Worm (Caenorhabditis elegans): Measurements from ENCODE around the gene Y62H9A.3.

DNA sequence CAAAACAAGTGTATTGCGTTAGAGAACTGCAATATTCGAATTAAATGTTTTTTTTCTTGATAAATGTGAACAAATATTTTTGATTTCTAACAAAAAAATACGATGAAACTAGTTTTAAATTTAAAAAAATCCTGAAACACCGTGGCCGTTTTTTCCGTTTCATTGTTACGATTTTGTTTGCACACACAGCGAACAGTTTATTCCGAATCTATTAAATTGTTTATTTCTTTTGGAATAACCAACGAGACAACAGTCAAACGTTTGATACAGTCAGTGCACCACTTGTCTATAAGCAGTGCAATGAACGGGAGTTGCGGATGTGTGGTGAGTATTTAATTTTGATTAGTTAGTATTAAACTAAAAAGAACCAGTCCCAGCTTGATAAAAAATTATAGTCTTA lies 36.9 kb upstream of the Y62H9A.3 start, which contains the start of gene Y62H9A.13:
- TF ChIP-seq mep-1 (tag; optimal IDR thresholded peaks at IDR 0.05) = no peak
- no peak for TF ChIP-seq ceh-28 (tag; optimal IDR thresholded peaks at IDR 0.05)
- no peak for TF ChIP-seq Y105C5A.15 (GFP tag; IDR thresholded peaks at IDR 0.05)
- TF ChIP-seq fos-1 (tag; optimal IDR thresholded peaks at IDR 0.05) = no peak
- TF ChIP-seq nhr-42 (GFP tag; IDR thresholded peaks at IDR 0.05) = no peak
- TF ChIP-seq snpc-4 (tag; optimal IDR thresholded peaks at IDR 0.05) = no peak
- TF ChIP-seq php-3 (GFP tag; IDR thresholded peaks at IDR 0.05) = no peak
- no peak for TF ChIP-seq unc-130 (GFP tag; optimal IDR thresholded peaks at IDR 0.05)
- TF ChIP-seq skn-1 (tag; optimal IDR thresholded peaks at IDR 0.05) = no peak
- no peak for TF ChIP-seq lsy-2 (tag; optimal IDR thresholded peaks at IDR 0.05)
- no peak for TF ChIP-seq lin-1 (GFP tag; IDR thresholded peaks at IDR 0.05)
- TF ChIP-seq mxl-2 (GFP tag; conservative IDR thresholded peaks at IDR 0.05) = no peak
- TF ChIP-seq ama-1 (optimal IDR thresholded peaks at IDR 0.05) = no peak
- no peak for TF ChIP-seq lin-13 (GFP tag; optimal IDR thresholded peaks at IDR 0.05)
